Fruit fly (Drosophila melanogaster) whole organism, embryonic: ENCODE data around the gene cbt.

Experiments used
- Ada2b ChIP-seq: fragments of 200-800 bp; sonication (Bioruptor generic); IDR thresholded peaks from 2 replicates; pipeline ENCODE4 v1.3.6; 2022; ENCODE audit warnings: missing biosample characterization, missing genetic modification characterization
- Asciz ChIP-seq: fragments of 200-800 bp; sonication (Bioruptor generic); optimal IDR thresholded peaks from 2 replicates; lab custom pipeline; 2017; ENCODE audit warnings: missing biosample characterization, mild to moderate bottlenecking, missing genetic modification characterization, missing genetic modification reagents
- Atf6 ChIP-seq: fragments of 200-800 bp; sonication (Bioruptor generic); IDR thresholded peaks from 2 replicates; pipeline ENCODE4 v1.3.6; 2022; ENCODE audit warnings: missing biosample characterization, missing genetic modification characterization
- Awh ChIP-seq: fragments of 200-800 bp; sonication (Bioruptor generic); IDR thresholded peaks from 2 replicates; pipeline ENCODE4, ENCODE4 v1.3.6; 2022; ENCODE audit warnings: missing biosample characterization, missing genetic modification characterization
- CG12299 ChIP-seq: fragments of 200-800 bp; sonication (Bioruptor generic); optimal IDR thresholded peaks from 2 replicates; lab custom pipeline; 2018; ENCODE audit warnings: missing biosample characterization, mild to moderate bottlenecking, missing genetic modification characterization
- CG15514 ChIP-seq: fragments of 200-800 bp; sonication (Bioruptor generic); optimal IDR thresholded peaks from 3 replicates; lab custom pipeline; 2017; ENCODE audit warnings: missing biosample characterization, missing genetic modification characterization, mild to moderate bottlenecking, moderate library complexity, missing genetic modification reagents
- CG1647 ChIP-seq: fragments of 200-800 bp; sonication (Bioruptor generic); optimal IDR thresholded peaks from 3 replicates; lab custom pipeline; 2016; ENCODE audit warnings: missing biosample characterization, missing genetic modification characterization
- CG17612 ChIP-seq: fragments of 200-800 bp; sonication (Bioruptor generic); IDR thresholded peaks from 2 replicates; pipeline ENCODE4 v1.3.6; 2022; ENCODE audit warnings: missing biosample characterization, missing genetic modification characterization
- CG18599 ChIP-seq: fragments of 200-800 bp; sonication (Bioruptor generic); optimal IDR thresholded peaks from 3 replicates; lab custom pipeline; 2017; ENCODE audit warnings: missing biosample characterization, missing genetic modification characterization, mild to moderate bottlenecking, moderate library complexity, missing genetic modification reagents
- CG2120 ChIP-seq: fragments of 200-800 bp; sonication (Bioruptor generic); optimal IDR thresholded peaks from 3 replicates; lab custom pipeline; 2016; ENCODE audit warnings: missing biosample characterization, missing genetic modification characterization
- CG30020 ChIP-seq: fragments of 200-800 bp; optimal IDR thresholded peaks from 2 replicates; lab custom pipeline; 2019; ENCODE audit warnings: missing biosample characterization, mild to moderate bottlenecking, missing genetic modification characterization, moderate library complexity
- CG31224 ChIP-seq: fragments of 200-800 bp; sonication (Bioruptor generic); IDR thresholded peaks from 2 replicates; pipeline ENCODE4 v1.3.6; 2022; ENCODE audit warnings: missing biosample characterization, missing genetic modification characterization
- CG3163 ChIP-seq: fragments of 200-800 bp; sonication (Bioruptor generic); optimal IDR thresholded peaks from 3 replicates; lab custom pipeline; 2016; ENCODE audit warnings: missing biosample characterization, missing genetic modification characterization
- CG3281 ChIP-seq: fragments of 200-800 bp; sonication (Bioruptor generic); optimal IDR thresholded peaks from 3 replicates; lab custom pipeline; 2017; ENCODE audit warnings: missing biosample characterization, mild to moderate bottlenecking, missing genetic modification characterization
- CG34376 ChIP-seq: fragments of 200-800 bp; sonication (Bioruptor generic); optimal IDR thresholded peaks from 2 replicates; lab custom pipeline; 2018; ENCODE audit warnings: missing biosample characterization, mild to moderate bottlenecking, missing genetic modification characterization
- CG3995 ChIP-seq: fragments of 200-800 bp; sonication (Bioruptor generic); optimal IDR thresholded peaks from 3 replicates; lab custom pipeline; 2016; ENCODE audit warnings: missing biosample characterization, missing genetic modification characterization
- CG6272 ChIP-seq: fragments of 200-800 bp; sonication (Bioruptor generic); IDR thresholded peaks from 2 replicates; pipeline ENCODE4 v1.3.6; 2022; ENCODE audit warnings: missing biosample characterization, missing genetic modification characterization
- CG9797 ChIP-seq: fragments of 200-800 bp; sonication (Bioruptor generic); optimal IDR thresholded peaks from 3 replicates; lab custom pipeline; 2018; ENCODE audit warnings: missing biosample characterization, mild to moderate bottlenecking, missing genetic modification characterization
- CrebB ChIP-seq: fragments of 200-800 bp; sonication (Bioruptor generic); optimal IDR thresholded peaks from 3 replicates; lab custom pipeline; 2018; ENCODE audit warnings: missing biosample characterization, mild to moderate bottlenecking, missing genetic modification characterization
- Eip74EF ChIP-seq, 2 experiments: fragments of 200-800 bp in 1 of 2; fragments of >200 bp in 1 of 2; sonication (Bioruptor generic) in 1 of 2; optimal IDR thresholded peaks; 2 replicates each; lab custom pipeline; 2017 to 2019; ENCODE audit warnings: missing biosample characterization in 2 of 2, missing genetic modification characterization in 2 of 2, mild to moderate bottlenecking in 1 of 2, moderate library complexity in 1 of 2
- Ets97D ChIP-seq: fragments of 200-800 bp; sonication (Bioruptor generic); optimal IDR thresholded peaks from 3 replicates; lab custom pipeline; 2016; ENCODE audit warnings: missing biosample characterization, missing genetic modification characterization
- HmgD ChIP-seq: fragments of 200-800 bp; sonication (Bioruptor generic); optimal IDR thresholded peaks from 3 replicates; lab custom pipeline; 2016; ENCODE audit warnings: missing biosample characterization, missing genetic modification characterization
- Hr51 ChIP-seq, 2 experiments: fragments of 200-800 bp; sonication (Bioruptor generic); optimal IDR thresholded peaks; 2 replicates in 1 of 2; 3 replicates in 1 of 2; lab custom pipeline; 2016 to 2018; ENCODE audit warnings: missing biosample characterization in 2 of 2, missing genetic modification characterization in 2 of 2, mild to moderate bottlenecking in 1 of 2, moderate library complexity in 1 of 2
- Lpt ChIP-seq: fragments of >200 bp; optimal IDR thresholded peaks from 2 replicates; lab custom pipeline; 2018; ENCODE audit warnings: missing biosample characterization, missing genetic modification characterization
- Mrtf ChIP-seq: fragments of 200-800 bp; sonication (Bioruptor generic); IDR thresholded peaks from 3 replicates; pipeline ENCODE4 v1.3.6; 2022; ENCODE audit warnings: missing biosample characterization, missing genetic modification characterization
- Side ChIP-seq: fragments of 200-800 bp; sonication (Bioruptor generic); optimal IDR thresholded peaks from 2 replicates; lab custom pipeline; 2016; ENCODE audit warnings: missing biosample characterization, missing genetic modification characterization
- Sin3A ChIP-seq: fragments of >200 bp; optimal IDR thresholded peaks from 2 replicates; lab custom pipeline; 2018
- Spps ChIP-seq: fragments of 200-800 bp; sonication (Bioruptor generic); optimal IDR thresholded peaks from 2 replicates; lab custom pipeline; 2018; ENCODE audit warnings: missing biosample characterization, mild to moderate bottlenecking, missing genetic modification characterization
- aop ChIP-seq: fragments of 200-800 bp; sonication (Bioruptor generic); IDR thresholded peaks from 2 replicates; pipeline ENCODE4 v1.3.6; 2022; ENCODE audit warnings: missing biosample characterization, missing genetic modification characterization
- ap ChIP-seq: fragments of 200-800 bp; sonication (Bioruptor generic); IDR thresholded peaks from 2 replicates; pipeline ENCODE4 v1.3.6; 2022; ENCODE audit warnings: missing biosample characterization, missing genetic modification characterization
- ase ChIP-seq: fragments of 200-800 bp; sonication (Bioruptor generic); IDR thresholded peaks from 3 replicates; pipeline ENCODE4 v1.3.6; 2022; ENCODE audit warnings: missing biosample characterization, missing genetic modification characterization
- az2 ChIP-seq: fragments of 200-800 bp; sonication (Bioruptor generic); optimal IDR thresholded peaks from 3 replicates; lab custom pipeline; 2016; ENCODE audit warnings: missing biosample characterization, missing genetic modification characterization
- bsh ChIP-seq, 2 experiments: fragments of 200-800 bp; sonication (Bioruptor generic); optimal IDR thresholded peaks; 2 replicates each; lab custom pipeline; 2017 to 2018; ENCODE audit warnings: mild to moderate bottlenecking in 2 of 2, missing biosample characterization in 2 of 2, missing genetic modification characterization in 2 of 2, moderate library complexity in 1 of 2
- cad ChIP-seq: fragments of >200 bp; optimal IDR thresholded peaks from 2 replicates; lab custom pipeline; 2017; ENCODE audit warnings: missing biosample characterization, missing genetic modification characterization
- chn ChIP-seq: fragments of 200-800 bp; sonication (Bioruptor generic); optimal IDR thresholded peaks from 2 replicates; lab custom pipeline; 2016; ENCODE audit warnings: missing biosample characterization, missing genetic modification characterization
- dysf ChIP-seq: fragments of 200-800 bp; sonication (Bioruptor generic); IDR thresholded peaks from 3 replicates; pipeline ENCODE4 v1.3.6; 2022; ENCODE audit warnings: missing biosample characterization, missing genetic modification characterization
- eyg ChIP-seq: fragments of 200-800 bp; sonication (Bioruptor generic); optimal IDR thresholded peaks from 3 replicates; lab custom pipeline; 2016; ENCODE audit warnings: missing biosample characterization, missing genetic modification characterization
- gfzf ChIP-seq: fragments of 200-800 bp; sonication (Bioruptor generic); optimal IDR thresholded peaks from 2 replicates; lab custom pipeline; 2016; ENCODE audit warnings: missing biosample characterization, mild to moderate bottlenecking, missing genetic modification characterization, moderate library complexity
- grn ChIP-seq: fragments of 200-800 bp; sonication (Bioruptor generic); optimal IDR thresholded peaks from 3 replicates; lab custom pipeline; 2017; ENCODE audit warnings: missing biosample characterization, missing genetic modification characterization
- gro ChIP-seq: fragments of 200-800 bp; sonication (Bioruptor generic); optimal IDR thresholded peaks from 2 replicates; lab custom pipeline; 2016; ENCODE audit warnings: missing biosample characterization, missing genetic modification characterization
- ind ChIP-seq: fragments of 200-800 bp; sonication (Bioruptor generic); optimal IDR thresholded peaks from 3 replicates; lab custom pipeline; 2016; ENCODE audit warnings: missing biosample characterization, missing genetic modification characterization
- kah ChIP-seq: fragments of 200-800 bp; sonication (Bioruptor generic); optimal IDR thresholded peaks from 2 replicates; lab custom pipeline; 2018; ENCODE audit warnings: missing biosample characterization, mild to moderate bottlenecking, missing genetic modification characterization
- mirr ChIP-seq: fragments of 200-800 bp; sonication (Bioruptor generic); optimal IDR thresholded peaks from 3 replicates; lab custom pipeline; 2018; ENCODE audit warnings: missing biosample characterization, mild to moderate bottlenecking, missing genetic modification characterization
- psq ChIP-seq: fragments of 200-800 bp; sonication (Bioruptor generic); optimal IDR thresholded peaks from 2 replicates; lab custom pipeline; 2017; ENCODE audit warnings: missing biosample characterization, missing genetic modification characterization
- so ChIP-seq: fragments of 200-800 bp; sonication (Bioruptor generic); IDR thresholded peaks from 3 replicates; pipeline ENCODE4 v1.3.6; 2022; ENCODE audit warnings: missing biosample characterization, missing genetic modification characterization
- tin ChIP-seq: fragments of 200-800 bp; sonication (Bioruptor generic); optimal IDR thresholded peaks from 3 replicates; lab custom pipeline; 2016; ENCODE audit warnings: missing biosample characterization, missing genetic modification characterization
- tx ChIP-seq: fragments of 200-800 bp; sonication (Bioruptor generic); optimal IDR thresholded peaks from 2 replicates; lab custom pipeline; 2016; ENCODE audit warnings: missing biosample characterization, missing genetic modification characterization
- usp ChIP-seq: fragments of >200 bp; optimal IDR thresholded peaks from 2 replicates; lab custom pipeline; 2017; ENCODE audit warnings: missing biosample characterization, missing genetic modification characterization
- zen ChIP-seq: fragments of 200-800 bp; sonication (Bioruptor generic); optimal IDR thresholded peaks from 3 replicates; lab custom pipeline; 2018; ENCODE audit warnings: missing biosample characterization, mild to moderate bottlenecking, missing genetic modification characterization, moderate library complexity

cbt gene

dm6 chr2L:516032-516993 is 36.8 kb upstream of the cbt start (continued):
- TF ChIP-seq zen (tag; lab: Kevin White, UChicago) (peak; percentile 70), CG3163 (GFP tag; lab: Kevin White, UChicago) (no peak), CG1647 (GFP tag; lab: Kevin White, UChicago) (no peak), Ada2b (GFP tag; lab: Robert Waterston, UW) (peak; percentile 76), CrebB (tag; lab: Kevin White, UChicago) (peak; percentile 49), HmgD (peak; percentile 12), so (GFP tag; lab: Robert Waterston, UW) (peak; percentile 61; the same call in 1 of the 3 replicates), ind (GFP tag; lab: Kevin White, UChicago) (peak; percentile 77), Lpt (GFP tag; lab: Kevin White, UChicago) (no peak), Ets97D (GFP tag; lab: Kevin White, UChicago) (no peak), az2 (GFP tag; lab: Kevin White, UChicago) (peak; percentile 80), CG12299 (peak; percentile 54), CG2120 (GFP tag; lab: Kevin White, UChicago) (peak; percentile 67), CG3281 (GFP tag; lab: Kevin White, UChicago) (peak; percentile 73), bsh (GFP tag; optimal IDR thresholded peaks at IDR 0.05; lab: Kevin White, UChicago) (peak; percentile 27 to 90), dysf (GFP tag; lab: Robert Waterston, UW) (peak; percentile 77), gro (GFP tag; lab: Kevin White, UChicago) (no peak), tx (GFP tag; lab: Kevin White, UChicago) (peak; percentile 44), aop (GFP tag; lab: Robert Waterston, UW) (no peak), ap (GFP tag; lab: Robert Waterston, UW) (peak; percentile 64), CG34376 (GFP tag; lab: Kevin White, UChicago) (no peak), CG15514 (GFP tag; lab: Kevin White, UChicago) (peak; percentile 53), mirr (GFP tag; lab: Kevin White, UChicago) (no peak), Side (GFP tag; lab: Kevin White, UChicago) (peak; percentile 59), kah (peak; percentile 65), Awh (GFP tag; lab: Robert Waterston, UW) (peak; percentile 81), CG6272 (peak; percentile 47; the same call in 1 of the 2 replicates), CG3995 (no peak), Asciz (peak; percentile 82), Spps (tag; lab: Kevin White, UChicago) (peak; percentile 70), chn (GFP tag; lab: Kevin White, UChicago) (peak; percentile 80), ase (peak; percentile 58; the same call in 1 of the 3 replicates), CG31224 (GFP tag; lab: Robert Waterston, UW) (no peak), psq (GFP tag; lab: Kevin White, UChicago) (peak; percentile 19), Hr51 (GFP tag; optimal IDR thresholded peaks at IDR 0.05; lab: Kevin White, UChicago) (peak; percentile 25 to 74), CG30020 (no peak), tin (GFP tag; lab: Kevin White, UChicago) (peak; percentile 69), grn (peak; percentile 98), CG17612 (no peak), Sin3A (lab: Kevin White, UChicago) (no peak), gfzf (GFP tag; lab: Kevin White, UChicago) (no peak), eyg (GFP tag; lab: Kevin White, UChicago) (no peak), Eip74EF (GFP tag; optimal IDR thresholded peaks at IDR 0.05; lab: Kevin White, UChicago) (peak in 1 of 2 experiments; percentile 55), CG9797 (GFP tag; lab: Kevin White, UChicago) (no peak), Atf6 (peak; percentile 56; the same call in 1 of the 2 replicates), usp (GFP tag; lab: Kevin White, UChicago) (no peak), Mrtf (GFP tag; lab: Robert Waterston, UW) (0 out of 3 replicates have a peak, but pooled peaks have one; percentile 69), cad (no peak), CG18599 (peak; percentile 90)
